Worm (Caenorhabditis elegans): ENCODE measurements around the gene K11H12.9.

ce11 chrIV:684197-684596 is 34.7 kb downstream of the K11H12.9 start, which contains the start of gene cutl-28:
- TF ChIP-seq lin-11 (tag; optimal IDR thresholded peaks at IDR 0.05) = no peak
- no peak for TF ChIP-seq K09A11.1 (tag; optimal IDR thresholded peaks at IDR 0.05; ENCODE audit: insufficient read depth)
- no peak for TF ChIP-seq unc-86 (tag; optimal IDR thresholded peaks at IDR 0.05)
- no peak for TF ChIP-seq pha-4 (tag; optimal IDR thresholded peaks at IDR 0.05)
